Worm (Caenorhabditis elegans) whole organism, young adult: ENCODE results near the gene srh-184.

Source experiments
- D2030.7 ChIP-seq: fragments of 200-800 bp; sonication (Bioruptor generic); IDR thresholded peaks from 2 replicates; pipeline ENCODE4 v1.3.6; 2022; ENCODE audit warnings: missing genetic modification reagents, missing genetic modification characterization, missing compliant biosample characterization
- Y67H2A.10 ChIP-seq: fragments of 200-800 bp; sonication (Bioruptor generic); conservative IDR thresholded peaks from 2 replicates; pipeline ENCODE4 v1.3.6; 2022; ENCODE audit warnings: missing genetic modification reagents, missing genetic modification characterization, missing compliant biosample characterization
- bed-1 ChIP-seq: fragments of 200-800 bp; sonication (Bioruptor generic); IDR thresholded peaks from 2 replicates; pipeline ENCODE4 v1.3.6; 2022; ENCODE audit warnings: missing genetic modification reagents, missing genetic modification characterization, missing compliant biosample characterization
- chd-7 ChIP-seq: sonication (generic microtip); optimal IDR thresholded peaks from 2 replicates; lab custom pipeline; 2016; ENCODE audit warnings: mild to moderate bottlenecking, missing genetic modification characterization, moderate library complexity, missing compliant biosample characterization
- egl-18 ChIP-seq: fragments of 200-800 bp; sonication (Bioruptor generic); IDR thresholded peaks from 2 replicates; pipeline ENCODE4 v1.3.6; 2022; ENCODE audit warnings: missing genetic modification reagents, missing genetic modification characterization, missing compliant biosample characterization
- let-607 ChIP-seq, 2 experiments: fragments of 200-800 bp in 1 of 2; sonication (Bioruptor generic) in 1 of 2; sonication (generic microtip) in 1 of 2; optimal IDR thresholded peaks; 2 replicates each; lab custom pipeline; 2016 to 2018; ENCODE audit warnings: mild to moderate bottlenecking in 2 of 2, missing compliant biosample characterization in 2 of 2, missing genetic modification characterization in 2 of 2, moderate library complexity in 2 of 2, missing genotype in 1 of 2
- mes-4 ChIP-seq: sonication (generic microtip); optimal IDR thresholded peaks from 2 replicates; lab custom pipeline; 2016; ENCODE audit warnings: missing genotype, missing genetic modification characterization, missing compliant biosample characterization
- unc-130 ChIP-seq: sonication (generic microtip); optimal IDR thresholded peaks from 2 replicates; lab custom pipeline; 2016; ENCODE audit warnings: missing genetic modification reagents, missing genetic modification characterization, missing compliant biosample characterization
- zim-3 ChIP-seq: sonication (generic microtip); optimal IDR thresholded peaks from 2 replicates; lab custom pipeline; 2017; ENCODE audit warnings: mild to moderate bottlenecking, missing genetic modification characterization, moderate library complexity, missing compliant biosample characterization
- ztf-25 ChIP-seq: fragments of 200-800 bp; sonication (Bioruptor generic); IDR thresholded peaks from 2 replicates; pipeline ENCODE4 v1.3.6; 2022; ENCODE audit warnings: missing genetic modification reagents, missing genetic modification characterization, missing compliant biosample characterization

DNA sequence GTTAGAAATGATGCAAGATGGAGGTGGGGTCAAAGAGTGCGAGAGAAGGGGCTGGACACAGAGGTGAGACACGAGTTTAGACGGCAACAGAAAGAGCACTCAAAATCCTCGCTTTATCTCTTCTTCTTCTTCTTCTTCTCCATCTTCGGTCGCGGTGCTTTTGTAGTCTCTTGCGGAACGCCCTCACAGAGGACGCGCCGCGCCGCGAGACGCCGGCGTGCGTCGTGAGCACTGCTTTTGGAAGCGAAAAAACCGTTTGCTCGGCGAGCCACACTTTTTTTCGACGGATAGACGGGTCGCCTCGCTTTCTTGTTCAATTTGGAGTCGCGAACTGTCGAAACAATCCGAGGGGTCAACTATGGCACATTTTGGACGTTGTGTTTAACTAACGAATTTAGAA lies 7.1 kb downstream of the srh-184 start, which contains the start of gene D1054.9:
- TF ChIP-seq zim-3 (tag; lab: Kevin White, UChicago), result no peak
- TF ChIP-seq egl-18 (GFP tag; lab: Robert Waterston, UW), result no peak
- no peak for TF ChIP-seq chd-7 (tag; lab: Kevin White, UChicago)
- TF ChIP-seq let-607 (tag; optimal IDR thresholded peaks at IDR 0.05; lab: Kevin White, UChicago), result no peak
- TF ChIP-seq bed-1 (GFP tag; lab: Robert Waterston, UW), result no peak
- TF ChIP-seq unc-130, result no peak
- no peak for TF ChIP-seq Y67H2A.10
- TF ChIP-seq ztf-25 (GFP tag; lab: Robert Waterston, UW), result no peak
- no peak for TF ChIP-seq mes-4 (tag; lab: Kevin White, UChicago)
- TF ChIP-seq D2030.7 (GFP tag; lab: Robert Waterston, UW), result no peak
